Fruit fly (Drosophila melanogaster) whole organism, prepupa: ENCODE results near the gene CG43703.

ENCODE experiments used
- Blimp-1 ChIP-seq: fragments of 200-800 bp; sonication (Bioruptor generic); optimal IDR thresholded peaks from 3 replicates; lab custom pipeline; 2017; ENCODE audit warnings: missing biosample characterization, missing genetic modification characterization, mild to moderate bottlenecking, moderate library complexity, missing genetic modification reagents
- CG10631 ChIP-seq: fragments of 200-800 bp; sonication (Bioruptor generic); optimal IDR thresholded peaks from 2 replicates; lab custom pipeline; 2016; ENCODE audit warnings: missing biosample characterization, missing genetic modification characterization
- CG10669 ChIP-seq: fragments of 200-800 bp; sonication (Bioruptor generic); optimal IDR thresholded peaks from 3 replicates; lab custom pipeline; 2018; ENCODE audit warnings: missing biosample characterization, mild to moderate bottlenecking, missing genetic modification characterization, moderate library complexity
- CG11294 ChIP-seq: fragments of 200-800 bp; sonication (Bioruptor generic); IDR thresholded peaks from 2 replicates; pipeline ENCODE4 v1.3.6; 2022; ENCODE audit warnings: missing biosample characterization, missing genetic modification characterization
- CG11762 ChIP-seq: fragments of 200-800 bp; sonication (Bioruptor generic); optimal IDR thresholded peaks from 3 replicates; lab custom pipeline; 2016; ENCODE audit warnings: missing biosample characterization, missing genetic modification characterization; ENCODE audit not compliant: insufficient read depth
- CG15336 ChIP-seq: fragments of 200-800 bp; sonication (Bioruptor generic); IDR thresholded peaks from 2 replicates; pipeline ENCODE4 v1.3.6; 2022; ENCODE audit warnings: missing biosample characterization, missing genetic modification characterization
- CG1621 ChIP-seq: fragments of 200-800 bp; sonication (Bioruptor generic); optimal IDR thresholded peaks from 3 replicates; lab custom pipeline; 2018; ENCODE audit warnings: missing biosample characterization, mild to moderate bottlenecking, missing genetic modification characterization
- CG16779 ChIP-seq: fragments of 200-800 bp; sonication (Bioruptor generic); optimal IDR thresholded peaks from 3 replicates; lab custom pipeline; 2017; ENCODE audit warnings: missing biosample characterization, mild to moderate bottlenecking, missing genetic modification characterization
- CG3032 ChIP-seq: fragments of 200-800 bp; optimal IDR thresholded peaks from 2 replicates; lab custom pipeline; 2019; ENCODE audit warnings: missing biosample characterization, mild to moderate bottlenecking, missing genetic modification characterization, moderate library complexity
- CG31627 ChIP-seq: fragments of 200-800 bp; sonication (Bioruptor generic); optimal IDR thresholded peaks from 3 replicates; lab custom pipeline; 2016; ENCODE audit warnings: missing biosample characterization, missing genetic modification characterization
- CG32006 ChIP-seq: fragments of 200-800 bp; sonication (Bioruptor generic); optimal IDR thresholded peaks from 3 replicates; lab custom pipeline; 2017; ENCODE audit warnings: missing biosample characterization, mild to moderate bottlenecking, missing genetic modification characterization
- CG34406 ChIP-seq: fragments of 200-800 bp; sonication (Bioruptor generic); optimal IDR thresholded peaks from 3 replicates; lab custom pipeline; 2016; ENCODE audit warnings: missing biosample characterization, missing genetic modification characterization
- CG3919 ChIP-seq: fragments of 200-800 bp; sonication (Bioruptor generic); optimal IDR thresholded peaks from 3 replicates; lab custom pipeline; 2016; ENCODE audit warnings: missing biosample characterization, missing genetic modification characterization
- CG4318 ChIP-seq: fragments of 200-800 bp; sonication (Bioruptor generic); optimal IDR thresholded peaks from 3 replicates; lab custom pipeline; 2017; ENCODE audit warnings: missing biosample characterization, mild to moderate bottlenecking, missing genetic modification characterization
- CG6276 ChIP-seq: fragments of 200-800 bp; sonication (Bioruptor generic); optimal IDR thresholded peaks from 2 replicates; lab custom pipeline; 2017; ENCODE audit warnings: missing biosample characterization, mild to moderate bottlenecking, missing genetic modification characterization
- CG6792 ChIP-seq: fragments of 200-800 bp; sonication (Bioruptor generic); optimal IDR thresholded peaks from 3 replicates; lab custom pipeline; 2016; ENCODE audit warnings: missing biosample characterization, missing genetic modification characterization
- CG6808 ChIP-seq: fragments of 200-800 bp; sonication (Bioruptor generic); optimal IDR thresholded peaks from 3 replicates; lab custom pipeline; 2017; ENCODE audit warnings: missing biosample characterization, missing genetic modification characterization, mild to moderate bottlenecking, moderate library complexity, missing genetic modification reagents
- CG8119 ChIP-seq: fragments of 200-800 bp; sonication (Bioruptor generic); IDR thresholded peaks from 3 replicates; pipeline ENCODE4 v1.3.6; 2022; ENCODE audit warnings: missing biosample characterization, missing genetic modification characterization
- CG8632 ChIP-seq: fragments of 200-800 bp; sonication (Bioruptor generic); optimal IDR thresholded peaks from 3 replicates; lab custom pipeline; 2016; ENCODE audit warnings: missing biosample characterization, missing genetic modification characterization
- Eip75B ChIP-seq: fragments of 200-800 bp; sonication (Bioruptor generic); optimal IDR thresholded peaks from 3 replicates; lab custom pipeline; 2016; ENCODE audit warnings: missing biosample characterization, missing genetic modification characterization
- Eip78C ChIP-seq: fragments of 200-800 bp; sonication (Bioruptor generic); peaks from one replicate; lab custom pipeline; 2016; ENCODE audit warnings: missing biosample characterization, missing genetic modification characterization
- Eip93F ChIP-seq: fragments of 200-800 bp; sonication (Bioruptor generic); optimal IDR thresholded peaks from 2 replicates; lab custom pipeline; 2016; ENCODE audit warnings: missing biosample characterization, mild to moderate bottlenecking, missing genetic modification characterization
- Ets21C ChIP-seq: fragments of 200-800 bp; sonication (Bioruptor generic); optimal IDR thresholded peaks from 3 replicates; lab custom pipeline; 2016; ENCODE audit warnings: missing biosample characterization, missing genetic modification characterization
- Gug ChIP-seq: fragments of 200-800 bp; sonication (Bioruptor generic); IDR thresholded peaks from 2 replicates; pipeline ENCODE4 v1.3.6; 2022; ENCODE audit warnings: missing biosample characterization, missing genetic modification characterization
- Hr38 ChIP-seq: sonication (Bioruptor generic); optimal IDR thresholded peaks from 2 replicates; lab custom pipeline; 2016; ENCODE audit warnings: missing biosample characterization, missing genetic modification characterization
- Hr39 ChIP-seq: fragments of 200-800 bp; sonication (Bioruptor generic); optimal IDR thresholded peaks from 2 replicates; lab custom pipeline; 2016; ENCODE audit warnings: missing biosample characterization, missing genetic modification characterization
- Hr4 ChIP-seq: fragments of 200-800 bp; sonication (Bioruptor generic); optimal IDR thresholded peaks from 3 replicates; lab custom pipeline; 2016; ENCODE audit warnings: missing biosample characterization, missing genetic modification characterization
- Lpt ChIP-seq: fragments of 200-800 bp; sonication (Bioruptor generic); optimal IDR thresholded peaks from 3 replicates; lab custom pipeline; 2016; ENCODE audit warnings: missing biosample characterization, missing genetic modification characterization
- Met ChIP-seq: fragments of 200-800 bp; sonication (Bioruptor generic); optimal IDR thresholded peaks from 3 replicates; lab custom pipeline; 2016; ENCODE audit warnings: missing biosample characterization, missing genetic modification characterization
- Smox ChIP-seq: fragments of 200-800 bp; sonication (Bioruptor generic); optimal IDR thresholded peaks from 3 replicates; lab custom pipeline; 2016; ENCODE audit warnings: missing biosample characterization, missing genetic modification characterization
- Sox102F ChIP-seq: fragments of 200-800 bp; sonication (Bioruptor generic); optimal IDR thresholded peaks from 2 replicates; lab custom pipeline; 2016; ENCODE audit warnings: missing biosample characterization, mild to moderate bottlenecking, missing genetic modification characterization
- Sox15 ChIP-seq: fragments of 200-800 bp; sonication (Bioruptor generic); optimal IDR thresholded peaks from 3 replicates; lab custom pipeline; 2016; ENCODE audit warnings: missing biosample characterization, missing genetic modification characterization
- achi ChIP-seq: fragments of 200-800 bp; sonication (Bioruptor generic); optimal IDR thresholded peaks from 3 replicates; lab custom pipeline; 2016; ENCODE audit warnings: missing biosample characterization, missing genetic modification characterization
- acj6 ChIP-seq: fragments of 200-800 bp; sonication (Bioruptor generic); optimal IDR thresholded peaks from 3 replicates; lab custom pipeline; 2016; ENCODE audit warnings: missing biosample characterization, missing genetic modification characterization
- cyc ChIP-seq: fragments of 200-800 bp; sonication (Bioruptor generic); optimal IDR thresholded peaks from 3 replicates; lab custom pipeline; 2016; ENCODE audit warnings: missing biosample characterization, missing genetic modification characterization
- dac ChIP-seq: fragments of 200-800 bp; sonication (Bioruptor generic); optimal IDR thresholded peaks from 2 replicates; lab custom pipeline; 2017; ENCODE audit warnings: missing biosample characterization, mild to moderate bottlenecking, missing genetic modification characterization
- dsx ChIP-seq: fragments of 200-800 bp; optimal IDR thresholded peaks from 3 replicates; lab custom pipeline; 2019; ENCODE audit warnings: missing biosample characterization, mild to moderate bottlenecking, missing genetic modification characterization, moderate library complexity; ENCODE audit not compliant: poor library complexity, severe bottlenecking
- eg ChIP-seq: fragments of 200-800 bp; sonication (Bioruptor generic); IDR thresholded peaks from 3 replicates; pipeline ENCODE4 v1.3.6; 2022; ENCODE audit warnings: missing biosample characterization, missing genetic modification characterization
- esn ChIP-seq: fragments of 200-800 bp; sonication (Bioruptor generic); optimal IDR thresholded peaks from 2 replicates; lab custom pipeline; 2016; ENCODE audit warnings: missing biosample characterization, mild to moderate bottlenecking, missing genetic modification characterization, moderate library complexity
- fd59A ChIP-seq: fragments of 200-800 bp; sonication (Bioruptor generic); optimal IDR thresholded peaks from 2 replicates; lab custom pipeline; 2017; ENCODE audit warnings: missing biosample characterization, mild to moderate bottlenecking, missing genetic modification characterization, missing genetic modification reagents
- fd85E ChIP-seq: fragments of 200-800 bp; sonication (Bioruptor generic); optimal IDR thresholded peaks from 3 replicates; lab custom pipeline; 2016; ENCODE audit warnings: missing biosample characterization, missing genetic modification characterization
- lz ChIP-seq: fragments of 200-800 bp; sonication (Bioruptor generic); optimal IDR thresholded peaks from 3 replicates; lab custom pipeline; 2016; ENCODE audit warnings: missing biosample characterization, missing genetic modification characterization
- net ChIP-seq: fragments of 200-800 bp; sonication (Bioruptor generic); optimal IDR thresholded peaks from 3 replicates; lab custom pipeline; 2016; ENCODE audit warnings: missing biosample characterization, missing genetic modification characterization
- pdm3 ChIP-seq: fragments of 200-800 bp; sonication (Bioruptor generic); optimal IDR thresholded peaks from 3 replicates; lab custom pipeline; 2016; ENCODE audit warnings: missing biosample characterization, missing genetic modification characterization
- spab ChIP-seq: fragments of 200-800 bp; sonication (Bioruptor generic); optimal IDR thresholded peaks from 2 replicates; lab custom pipeline; 2017; ENCODE audit warnings: missing biosample characterization, mild to moderate bottlenecking, missing genetic modification characterization, missing genetic modification reagents
- svp ChIP-seq: fragments of 200-800 bp; sonication (Bioruptor generic); peaks from one replicate; lab custom pipeline; 2016; ENCODE audit warnings: missing biosample characterization, missing genetic modification characterization
- topi ChIP-seq: fragments of 200-800 bp; sonication (Bioruptor generic); optimal IDR thresholded peaks from 3 replicates; lab custom pipeline; 2016; ENCODE audit warnings: missing biosample characterization, missing genetic modification characterization

The CG43703 gene

dm6 chr2L:3775767-3776351, 10.6 kb downstream of the CG43703 start (continued):
- TF ChIP-seq CG10631: peak; percentile 63
- TF ChIP-seq CG1621: peak; percentile 29
- TF ChIP-seq CG10669 (GFP tag; lab: Kevin White, UChicago): peak; percentile 41
- TF ChIP-seq CG8119: peak; percentile 55
- peak; percentile 73 for TF ChIP-seq acj6 (GFP tag; lab: Kevin White, UChicago)
- no peak for TF ChIP-seq Hr38 (GFP tag; lab: Kevin White, UChicago)
- TF ChIP-seq CG11294 (GFP tag; lab: Robert Waterston, UW): no peak
- TF ChIP-seq Lpt (GFP tag; lab: Kevin White, UChicago): no peak
- no peak for TF ChIP-seq CG11762 (GFP tag; lab: Kevin White, UChicago)
- TF ChIP-seq CG16779 (tag; lab: Kevin White, UChicago): no peak
- TF ChIP-seq CG6792 (GFP tag; lab: Kevin White, UChicago): peak; percentile 18
- peak; percentile 1 for TF ChIP-seq Sox15 (GFP tag; lab: Kevin White, UChicago)
- peak; percentile 77 for TF ChIP-seq svp (GFP tag; lab: Kevin White, UChicago)
- peak; percentile 41 for TF ChIP-seq esn (GFP tag; lab: Kevin White, UChicago)
- no peak for TF ChIP-seq eg
- peak; percentile 51 for TF ChIP-seq CG34406 (GFP tag; lab: Kevin White, UChicago)
- TF ChIP-seq Eip78C (GFP tag; lab: Kevin White, UChicago): peak; percentile 91
- TF ChIP-seq pdm3: peak; percentile 61
- peak; percentile 28 for TF ChIP-seq CG31627 (GFP tag; lab: Kevin White, UChicago)
- peak; percentile 45 for TF ChIP-seq CG3919 (GFP tag; lab: Kevin White, UChicago)
- TF ChIP-seq achi: peak; percentile 52
- no peak for TF ChIP-seq Smox (GFP tag; lab: Kevin White, UChicago)
- TF ChIP-seq CG8632: peak; percentile 30
- TF ChIP-seq Eip93F (GFP tag; lab: Kevin White, UChicago): no peak
- TF ChIP-seq CG6276 (GFP tag; lab: Kevin White, UChicago): no peak
- peak; percentile 31 for TF ChIP-seq Met
- no peak for TF ChIP-seq Gug (GFP tag; lab: Robert Waterston, UW)
- TF ChIP-seq Hr39 (GFP tag; lab: Kevin White, UChicago): peak; percentile 49
- TF ChIP-seq dac (GFP tag; lab: Kevin White, UChicago): no peak
- TF ChIP-seq Ets21C (GFP tag; lab: Kevin White, UChicago): peak; percentile 27

dm6 chr2L:3776614-3777196, 11.4 kb downstream of the CG43703 start:
- peak; percentile 73 for TF ChIP-seq Eip75B
- TF ChIP-seq Hr39 (GFP tag; lab: Kevin White, UChicago): peak; percentile 13
- peak; percentile 91 for TF ChIP-seq eg
- peak; percentile 94 for TF ChIP-seq CG15336 (GFP tag; lab: Robert Waterston, UW)
- peak; percentile 78 for TF ChIP-seq CG11294 (GFP tag; lab: Robert Waterston, UW)
- peak; percentile 91 for TF ChIP-seq CG32006 (GFP tag; lab: Kevin White, UChicago)
- TF ChIP-seq cyc (GFP tag; lab: Kevin White, UChicago): peak; percentile 74
- peak; percentile 89 for TF ChIP-seq CG10631
- TF ChIP-seq Hr4 (GFP tag; lab: Kevin White, UChicago): peak; percentile 78
- peak; percentile 90 for TF ChIP-seq CG8632
- TF ChIP-seq CG4318 (GFP tag; lab: Kevin White, UChicago): peak; percentile 71
- TF ChIP-seq acj6 (GFP tag; lab: Kevin White, UChicago): peak; percentile 88
- peak; percentile 81 for TF ChIP-seq CG6276 (GFP tag; lab: Kevin White, UChicago)
- peak; percentile 71 for TF ChIP-seq Met
- TF ChIP-seq Eip78C (GFP tag; lab: Kevin White, UChicago): peak; percentile 96
- peak; percentile 69 for TF ChIP-seq dac (GFP tag; lab: Kevin White, UChicago)
- TF ChIP-seq Sox102F (GFP tag; lab: Kevin White, UChicago): peak; percentile 76
- peak; percentile 70 for TF ChIP-seq Blimp-1 (GFP tag; lab: Kevin White, UChicago)
- peak; percentile 94 for TF ChIP-seq dsx (GFP tag; lab: Kevin White, UChicago)
- TF ChIP-seq Eip93F (GFP tag; lab: Kevin White, UChicago): peak; percentile 42
- no peak for TF ChIP-seq fd85E (GFP tag; lab: Kevin White, UChicago)
- peak; percentile 90 for TF ChIP-seq CG6808 (GFP tag; lab: Kevin White, UChicago)
- TF ChIP-seq spab (GFP tag; lab: Kevin White, UChicago): peak; percentile 83
- peak; percentile 68 for TF ChIP-seq CG1621
- peak; percentile 45 for TF ChIP-seq CG31627 (GFP tag; lab: Kevin White, UChicago)
- TF ChIP-seq Hr38 (GFP tag; lab: Kevin White, UChicago): no peak
- peak; percentile 78 for TF ChIP-seq net (GFP tag; lab: Kevin White, UChicago)
- TF ChIP-seq topi: peak; percentile 61
- TF ChIP-seq lz (GFP tag; lab: Kevin White, UChicago): peak; percentile 67
- peak; percentile 89 for TF ChIP-seq CG34406 (GFP tag; lab: Kevin White, UChicago)
- peak; percentile 75 for TF ChIP-seq fd59A (GFP tag; lab: Kevin White, UChicago)
- peak; percentile 95 for TF ChIP-seq CG3032
